Worm (Caenorhabditis elegans) whole organism, mixed stage, embryonic: ENCODE data around the gene F11A10.6.

Experiments
- M03D4.4 ChIP-seq: sonication (generic microtip); optimal IDR thresholded peaks from 2 replicates; lab custom pipeline; 2017; ENCODE audit warnings: mild to moderate bottlenecking, missing genetic modification characterization, missing compliant biosample characterization
- bed-3 ChIP-seq: fragments of 200-800 bp; sonication (Bioruptor generic); optimal IDR thresholded peaks from 3 replicates; lab custom pipeline; 2018; ENCODE audit warnings: mild to moderate bottlenecking, missing genetic modification characterization, moderate library complexity, missing compliant biosample characterization
- blmp-1 ChIP-seq: fragments of 150-350 bp; optimal IDR thresholded peaks from 2 replicates; lab custom pipeline; 2014; ENCODE audit warnings: missing biosample characterization, missing genetic modification characterization
- ceh-39 ChIP-seq: fragments of 150-350 bp; optimal IDR thresholded peaks from 2 replicates; lab custom pipeline; 2014; ENCODE audit warnings: missing biosample characterization, missing genetic modification characterization
- ceh-43 ChIP-seq: fragments of 200-800 bp; sonication (Bioruptor generic); optimal IDR thresholded peaks from 2 replicates; lab custom pipeline; 2018; ENCODE audit warnings: mild to moderate bottlenecking, missing genetic modification characterization, moderate library complexity, missing compliant biosample characterization
- ceh-83 ChIP-seq: fragments of 200-800 bp; sonication (Bioruptor generic); optimal IDR thresholded peaks from 2 replicates; lab custom pipeline; 2018; ENCODE audit warnings: mild to moderate bottlenecking, missing genetic modification characterization, missing compliant biosample characterization
- ces-1 ChIP-seq: fragments of 150-350 bp; optimal IDR thresholded peaks from 2 replicates; lab custom pipeline; 2014; ENCODE audit warnings: missing biosample characterization, missing genetic modification reagents, missing genetic modification characterization
- cnd-1 ChIP-seq: fragments of 200-800 bp; sonication (Bioruptor generic); optimal IDR thresholded peaks from 2 replicates; lab custom pipeline; 2018; ENCODE audit warnings: mild to moderate bottlenecking, missing genetic modification characterization, missing compliant biosample characterization
- drap-1 ChIP-seq: fragments of 200-800 bp; sonication (Bioruptor generic); optimal IDR thresholded peaks from 3 replicates; lab custom pipeline; 2018; ENCODE audit warnings: mild to moderate bottlenecking, missing genetic modification characterization, missing compliant biosample characterization
- elt-1 ChIP-seq: sonication (generic microtip); optimal IDR thresholded peaks from 2 replicates; lab custom pipeline; 2017; ENCODE audit warnings: missing genetic modification characterization, mild to moderate bottlenecking, missing compliant biosample characterization, antibody characterized with exemption, moderate library complexity, borderline replicate concordance; ENCODE audit not compliant: insufficient read depth
- elt-3 ChIP-seq: fragments of 150-350 bp; optimal IDR thresholded peaks from 2 replicates; lab custom pipeline; 2014; ENCODE audit warnings: missing biosample characterization, missing genetic modification characterization
- flh-1 ChIP-seq: fragments of 200-800 bp; sonication (Bioruptor generic); optimal IDR thresholded peaks from 2 replicates; lab custom pipeline; 2018; ENCODE audit warnings: mild to moderate bottlenecking, missing genetic modification characterization, moderate library complexity, missing compliant biosample characterization
- ham-2 ChIP-seq: fragments of 200-800 bp; sonication (Bioruptor generic); optimal IDR thresholded peaks from 2 replicates; lab custom pipeline; 2018; ENCODE audit warnings: mild to moderate bottlenecking, missing genetic modification characterization, missing compliant biosample characterization
- hlh-1 ChIP-seq: fragments of 150-350 bp; optimal IDR thresholded peaks from 2 replicates; lab custom pipeline; 2014; ENCODE audit warnings: missing biosample characterization, missing genetic modification reagents, missing genetic modification characterization
- lin-13 ChIP-seq: fragments of 150-350 bp; optimal IDR thresholded peaks from 2 replicates; lab custom pipeline; 2014; ENCODE audit warnings: missing biosample characterization, missing genetic modification characterization
- lin-32 ChIP-seq: fragments of 200-800 bp; sonication (Bioruptor generic); optimal IDR thresholded peaks from 2 replicates; lab custom pipeline; 2018; ENCODE audit warnings: mild to moderate bottlenecking, missing genetic modification characterization, missing compliant biosample characterization
- lsy-2 ChIP-seq: fragments of 150-350 bp; optimal IDR thresholded peaks from 2 replicates; lab custom pipeline; 2014; ENCODE audit warnings: missing biosample characterization, missing genetic modification characterization
- mab-5 ChIP-seq: fragments of 150-350 bp; optimal IDR thresholded peaks from 2 replicates; lab custom pipeline; 2014; ENCODE audit warnings: missing biosample characterization, missing genetic modification characterization
- mep-1 ChIP-seq: fragments of 150-350 bp; optimal IDR thresholded peaks from 2 replicates; lab custom pipeline; 2017; ENCODE audit warnings: missing biosample characterization, missing genetic modification reagents, missing genetic modification characterization, inconsistent platforms
- mls-2 ChIP-seq: sonication (generic microtip); optimal IDR thresholded peaks from 2 replicates; lab custom pipeline; 2016; ENCODE audit warnings: mild to moderate bottlenecking, missing genetic modification characterization, moderate library complexity, missing compliant biosample characterization
- nhr-2 ChIP-seq: fragments of 150-350 bp; optimal IDR thresholded peaks from 2 replicates; lab custom pipeline; 2014; ENCODE audit warnings: missing biosample characterization, missing genetic modification characterization
- nhr-76 ChIP-seq: sonication (generic microtip); optimal IDR thresholded peaks from 2 replicates; lab custom pipeline; 2017; ENCODE audit warnings: missing biosample characterization, missing genetic modification characterization
- pha-4 ChIP-seq: fragments of 150-350 bp; optimal IDR thresholded peaks from 2 replicates; lab custom pipeline; 2018; ENCODE audit warnings: missing biosample characterization, missing genetic modification reagents, missing genetic modification characterization
- snpc-4 ChIP-seq: fragments of 150-350 bp; optimal IDR thresholded peaks from 2 replicates; lab custom pipeline; 2014; ENCODE audit warnings: missing biosample characterization, missing genetic modification characterization
- sptf-1 ChIP-seq: sonication (generic microtip); optimal IDR thresholded peaks from 2 replicates; lab custom pipeline; 2017; ENCODE audit warnings: mild to moderate bottlenecking, missing genetic modification characterization, moderate library complexity, missing compliant biosample characterization
- unc-120 ChIP-seq: sonication (generic microtip); optimal IDR thresholded peaks from 2 replicates; lab custom pipeline; 2017; ENCODE audit warnings: missing genetic modification characterization, missing compliant biosample characterization; ENCODE audit not compliant: poor library complexity, severe bottlenecking
- unc-39 ChIP-seq: fragments of 150-350 bp; optimal IDR thresholded peaks from 2 replicates; lab custom pipeline; 2014; ENCODE audit warnings: missing biosample characterization, missing genetic modification characterization
- unc-62 ChIP-seq: fragments of 150-350 bp; optimal IDR thresholded peaks from 2 replicates; lab custom pipeline; 2014; ENCODE audit warnings: missing biosample characterization, missing genetic modification reagents, missing genetic modification characterization
- zip-8 ChIP-seq: fragments of 150-350 bp; optimal IDR thresholded peaks from 2 replicates; lab custom pipeline; 2014; ENCODE audit warnings: missing biosample characterization, missing genetic modification characterization

The F11A10.6 gene

DNA sequence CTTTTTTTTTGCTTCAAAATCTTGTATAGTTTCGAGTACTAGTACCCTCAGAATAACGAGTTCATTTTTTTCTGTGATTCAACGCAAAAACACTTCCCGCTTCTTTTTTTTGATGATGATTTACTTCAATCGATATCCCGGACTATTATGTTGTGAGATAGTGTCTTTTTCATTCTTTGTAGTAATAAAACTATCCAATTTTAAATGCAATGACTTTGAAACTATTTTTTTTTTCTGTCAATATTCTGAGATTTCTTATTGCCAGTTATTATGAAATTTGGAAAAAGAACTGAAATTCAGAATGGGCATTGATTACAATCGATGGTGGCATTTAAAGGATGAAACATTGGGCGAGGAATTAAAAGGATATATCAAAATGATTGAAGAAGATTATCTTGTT lies 16.1 kb upstream of the F11A10.6 start, which contains the start of gene M18.3:
Gene M18.3 (plus strand): TSS at position 301 of the 400 bp plus-strand sequence.
- no peak for TF ChIP-seq ceh-83 (GFP tag; lab: Kevin White, UChicago)
- no peak for TF ChIP-seq nhr-2
- TF ChIP-seq mab-5 (tag; lab: Kevin White, UChicago) = no peak
- no peak for TF ChIP-seq unc-120 (tag; lab: Kevin White, UChicago)
- TF ChIP-seq blmp-1 = no peak
- TF ChIP-seq lin-32 (GFP tag; lab: Kevin White, UChicago) = no peak
- TF ChIP-seq unc-39 (tag; lab: Kevin White, UChicago) = no peak
- TF ChIP-seq ces-1 (GFP tag; lab: Kevin White, UChicago) = no peak
- TF ChIP-seq hlh-1 (tag; lab: Kevin White, UChicago) = no peak
- TF ChIP-seq lsy-2 (tag; lab: Kevin White, UChicago) = no peak

DNA sequence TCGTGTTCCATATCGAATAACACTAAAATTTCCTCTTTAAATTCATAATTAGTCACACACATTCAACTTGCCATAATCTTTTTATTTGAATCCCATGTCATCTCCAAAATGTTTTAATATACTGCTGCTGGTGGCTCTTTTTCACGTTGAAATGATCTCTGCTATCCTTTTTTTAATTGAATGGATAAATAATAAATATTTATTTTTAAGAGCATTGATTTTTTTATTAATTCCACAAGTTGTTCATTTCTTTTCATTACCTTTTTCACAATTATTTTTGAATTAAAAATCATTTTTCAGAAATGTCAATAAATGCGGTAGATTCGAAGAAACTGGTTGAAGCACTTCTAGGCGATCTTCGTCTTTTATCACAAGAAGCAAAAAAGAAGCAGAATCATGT lies 7.0 kb upstream of the F11A10.6 start, which contains the start of gene mon-2:
Gene mon-2 (plus strand): TSS at position 301 of the 400 bp plus-strand sequence.
- TF ChIP-seq lin-32 (GFP tag; lab: Kevin White, UChicago) = no peak
- TF ChIP-seq ham-2 (GFP tag; lab: Kevin White, UChicago) = no peak
- TF ChIP-seq lsy-2 (tag; lab: Kevin White, UChicago) = no peak
- no peak for TF ChIP-seq elt-1 (tag; lab: Kevin White, UChicago)
- no peak for TF ChIP-seq ceh-39
- TF ChIP-seq lin-13 (tag; lab: Kevin White, UChicago) = no peak
- no peak for TF ChIP-seq mep-1 (tag; lab: Kevin White, UChicago)
- TF ChIP-seq flh-1 (GFP tag; lab: Kevin White, UChicago) = no peak
- TF ChIP-seq unc-39 (tag; lab: Kevin White, UChicago) = no peak
- no peak for TF ChIP-seq bed-3 (GFP tag; lab: Kevin White, UChicago)
- no peak for TF ChIP-seq snpc-4
- no peak for TF ChIP-seq hlh-1 (tag; lab: Kevin White, UChicago)
- no peak for TF ChIP-seq elt-3 (tag; lab: Kevin White, UChicago)
- no peak for TF ChIP-seq ceh-43 (GFP tag; lab: Kevin White, UChicago)
- no peak for TF ChIP-seq nhr-2
- no peak for TF ChIP-seq cnd-1 (tag; lab: Kevin White, UChicago)

DNA sequence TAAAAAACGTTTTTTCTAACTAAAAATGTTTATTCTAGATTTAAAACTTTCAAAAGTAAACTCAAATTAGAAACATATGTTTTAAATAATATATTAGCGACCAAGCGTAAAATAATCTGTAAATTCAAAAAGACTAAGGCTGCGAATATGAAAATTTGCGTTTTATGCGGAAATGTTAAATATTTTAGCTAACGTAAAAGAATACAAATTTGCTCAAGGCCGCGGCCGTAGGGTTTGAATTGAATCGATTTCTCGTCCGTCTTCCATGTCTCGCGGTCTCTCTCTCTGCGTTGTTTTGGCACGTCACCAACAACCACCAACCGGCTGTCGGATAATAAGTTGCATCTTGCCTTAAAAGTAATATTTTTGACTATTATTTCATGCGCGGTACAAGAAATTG lies 4.4 kb upstream of the F11A10.6 start, which contains the start of gene F11A10.5:
Gene F11A10.5 (plus strand): TSS at position 301 of the 400 bp plus-strand sequence.
- TF ChIP-seq hlh-1 (tag; lab: Kevin White, UChicago) (peak; percentile 14), ceh-43 (GFP tag; lab: Kevin White, UChicago) (no peak), nhr-76 (tag; lab: Kevin White, UChicago) (no peak), mep-1 (tag; lab: Kevin White, UChicago) (no peak), nhr-2 (no peak), ces-1 (GFP tag; lab: Kevin White, UChicago) (peak; percentile 8), flh-1 (GFP tag; lab: Kevin White, UChicago) (no peak), sptf-1 (tag; lab: Kevin White, UChicago) (no peak), unc-62 (GFP tag; lab: Kevin White, UChicago) (no peak), unc-120 (tag; lab: Kevin White, UChicago) (no peak), cnd-1 (tag; lab: Kevin White, UChicago) (no peak)

DNA sequence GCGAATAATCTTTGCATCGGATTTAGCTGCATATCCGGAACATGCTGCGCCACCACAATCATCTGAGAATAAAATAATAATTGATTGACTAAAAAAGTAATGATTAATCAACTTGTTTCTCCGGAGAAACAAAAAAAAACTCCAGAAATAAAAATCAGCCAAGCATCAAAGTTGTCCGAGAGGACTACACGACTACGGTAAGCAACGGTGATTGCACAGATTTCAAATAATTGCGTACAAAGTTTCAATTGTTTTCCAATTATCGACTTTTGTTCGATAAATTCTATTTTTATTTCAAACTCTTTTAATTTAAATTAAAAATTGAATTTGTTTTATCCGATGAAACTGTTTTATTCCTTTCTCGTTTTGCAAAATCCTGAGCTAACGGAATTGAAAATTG lies 3.9 kb upstream of the F11A10.6 start, which contains the start of gene cpsf-4:
Gene cpsf-4 (minus strand): TSS at position 62 of the 400 bp plus-strand sequence.
- TF ChIP-seq lsy-2 (tag; lab: Kevin White, UChicago) (peak; percentile 41), snpc-4 (no peak), unc-62 (GFP tag; lab: Kevin White, UChicago) (no peak), ham-2 (GFP tag; lab: Kevin White, UChicago) (no peak), flh-1 (GFP tag; lab: Kevin White, UChicago) (no peak), ceh-83 (GFP tag; lab: Kevin White, UChicago) (no peak)
- TF ChIP-seq, all 35 proteins: peak for 1

DNA sequence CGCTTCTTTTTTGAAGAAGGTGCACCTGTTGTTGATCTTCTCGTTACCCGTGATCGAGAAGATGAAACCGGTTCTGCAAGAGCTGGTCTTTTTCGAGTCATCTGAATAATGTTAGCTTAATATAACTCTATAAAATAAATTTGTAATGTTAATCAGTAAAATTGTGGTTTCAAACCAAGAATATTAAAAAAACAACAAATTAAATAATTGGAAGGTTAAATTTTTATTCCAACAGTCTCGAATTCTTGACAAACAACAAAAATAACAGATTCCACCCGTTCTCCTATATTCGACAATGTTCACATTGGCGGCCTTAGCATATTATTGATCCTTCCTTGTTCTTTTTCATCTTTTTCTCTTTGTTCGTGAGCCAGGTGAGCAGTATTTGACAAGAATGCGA lies 2.7 kb upstream of the F11A10.6 start, which contains the start of gene mig-32:
Gene mig-32 (minus strand): TSS at position 101 of the 400 bp plus-strand sequence.
- TF ChIP-seq mls-2 (tag; lab: Kevin White, UChicago) (no peak), zip-8 (tag; lab: Kevin White, UChicago) (no peak), pha-4 (tag; lab: Kevin White, UChicago) (no peak), nhr-2 (no peak), snpc-4 (no peak), ceh-43 (GFP tag; lab: Kevin White, UChicago) (no peak), nhr-76 (tag; lab: Kevin White, UChicago) (no peak), lin-13 (tag; lab: Kevin White, UChicago) (no peak), ceh-83 (GFP tag; lab: Kevin White, UChicago) (no peak), drap-1 (GFP tag; lab: Kevin White, UChicago) (no peak), lin-32 (GFP tag; lab: Kevin White, UChicago) (no peak), M03D4.4 (no peak)
